Fruit fly (Drosophila melanogaster) whole organism, prepupa: ENCODE data around the gene CG43235.

ENCODE experiments used
- Blimp-1 ChIP-seq: fragments of 200-800 bp; sonication (Bioruptor generic); optimal IDR thresholded peaks from 3 replicates; lab custom pipeline; 2017; ENCODE audit warnings: missing biosample characterization, missing genetic modification characterization, mild to moderate bottlenecking, moderate library complexity, missing genetic modification reagents
- CG10631 ChIP-seq: fragments of 200-800 bp; sonication (Bioruptor generic); optimal IDR thresholded peaks from 2 replicates; lab custom pipeline; 2016; ENCODE audit warnings: missing biosample characterization, missing genetic modification characterization
- CG10669 ChIP-seq: fragments of 200-800 bp; sonication (Bioruptor generic); optimal IDR thresholded peaks from 3 replicates; lab custom pipeline; 2018; ENCODE audit warnings: missing biosample characterization, mild to moderate bottlenecking, missing genetic modification characterization, moderate library complexity
- CG11294 ChIP-seq: fragments of 200-800 bp; sonication (Bioruptor generic); IDR thresholded peaks from 2 replicates; pipeline ENCODE4 v1.3.6; 2022; ENCODE audit warnings: missing biosample characterization, missing genetic modification characterization
- CG11762 ChIP-seq: fragments of 200-800 bp; sonication (Bioruptor generic); optimal IDR thresholded peaks from 3 replicates; lab custom pipeline; 2016; ENCODE audit warnings: missing biosample characterization, missing genetic modification characterization; ENCODE audit not compliant: insufficient read depth
- CG11902 ChIP-seq: fragments of 200-800 bp; sonication (Bioruptor generic); optimal IDR thresholded peaks from 3 replicates; lab custom pipeline; 2016; ENCODE audit warnings: missing biosample characterization, missing genetic modification characterization
- CG1621 ChIP-seq: fragments of 200-800 bp; sonication (Bioruptor generic); optimal IDR thresholded peaks from 3 replicates; lab custom pipeline; 2018; ENCODE audit warnings: missing biosample characterization, mild to moderate bottlenecking, missing genetic modification characterization
- CG3032 ChIP-seq: fragments of 200-800 bp; optimal IDR thresholded peaks from 2 replicates; lab custom pipeline; 2019; ENCODE audit warnings: missing biosample characterization, mild to moderate bottlenecking, missing genetic modification characterization, moderate library complexity
- CG31627 ChIP-seq: fragments of 200-800 bp; sonication (Bioruptor generic); optimal IDR thresholded peaks from 3 replicates; lab custom pipeline; 2016; ENCODE audit warnings: missing biosample characterization, missing genetic modification characterization
- CG3919 ChIP-seq: fragments of 200-800 bp; sonication (Bioruptor generic); optimal IDR thresholded peaks from 3 replicates; lab custom pipeline; 2016; ENCODE audit warnings: missing biosample characterization, missing genetic modification characterization
- CG4318 ChIP-seq: fragments of 200-800 bp; sonication (Bioruptor generic); optimal IDR thresholded peaks from 3 replicates; lab custom pipeline; 2017; ENCODE audit warnings: missing biosample characterization, mild to moderate bottlenecking, missing genetic modification characterization
- CG6163 ChIP-seq: fragments of 200-800 bp; sonication (Bioruptor generic); IDR thresholded peaks from 3 replicates; pipeline ENCODE4 v1.3.6; 2022; ENCODE audit warnings: missing biosample characterization, missing genetic modification characterization
- CG6792 ChIP-seq: fragments of 200-800 bp; sonication (Bioruptor generic); optimal IDR thresholded peaks from 3 replicates; lab custom pipeline; 2016; ENCODE audit warnings: missing biosample characterization, missing genetic modification characterization
- CG6808 ChIP-seq: fragments of 200-800 bp; sonication (Bioruptor generic); optimal IDR thresholded peaks from 3 replicates; lab custom pipeline; 2017; ENCODE audit warnings: missing biosample characterization, missing genetic modification characterization, mild to moderate bottlenecking, moderate library complexity, missing genetic modification reagents
- CG6854 ChIP-seq: fragments of 200-800 bp; sonication (Bioruptor generic); optimal IDR thresholded peaks from 2 replicates; lab custom pipeline; 2017; ENCODE audit warnings: missing biosample characterization, mild to moderate bottlenecking, missing genetic modification characterization
- CG8119 ChIP-seq: fragments of 200-800 bp; sonication (Bioruptor generic); IDR thresholded peaks from 3 replicates; pipeline ENCODE4 v1.3.6; 2022; ENCODE audit warnings: missing biosample characterization, missing genetic modification characterization
- CG8319 ChIP-seq: fragments of 200-800 bp; sonication (Bioruptor generic); optimal IDR thresholded peaks from 3 replicates; lab custom pipeline; 2016; ENCODE audit warnings: missing biosample characterization, missing genetic modification characterization
- Eip78C ChIP-seq: fragments of 200-800 bp; sonication (Bioruptor generic); peaks from one replicate; lab custom pipeline; 2016; ENCODE audit warnings: missing biosample characterization, missing genetic modification characterization
- Eip93F ChIP-seq: fragments of 200-800 bp; sonication (Bioruptor generic); optimal IDR thresholded peaks from 2 replicates; lab custom pipeline; 2016; ENCODE audit warnings: missing biosample characterization, mild to moderate bottlenecking, missing genetic modification characterization
- Ets21C ChIP-seq: fragments of 200-800 bp; sonication (Bioruptor generic); optimal IDR thresholded peaks from 3 replicates; lab custom pipeline; 2016; ENCODE audit warnings: missing biosample characterization, missing genetic modification characterization
- Ets96B ChIP-seq: fragments of 200-800 bp; optimal IDR thresholded peaks from 2 replicates; lab custom pipeline; 2019; ENCODE audit warnings: missing biosample characterization, mild to moderate bottlenecking, missing genetic modification characterization, moderate library complexity
- Gug ChIP-seq: fragments of 200-800 bp; sonication (Bioruptor generic); IDR thresholded peaks from 2 replicates; pipeline ENCODE4 v1.3.6; 2022; ENCODE audit warnings: missing biosample characterization, missing genetic modification characterization
- Hr38 ChIP-seq: sonication (Bioruptor generic); optimal IDR thresholded peaks from 2 replicates; lab custom pipeline; 2016; ENCODE audit warnings: missing biosample characterization, missing genetic modification characterization
- Hr39 ChIP-seq: fragments of 200-800 bp; sonication (Bioruptor generic); optimal IDR thresholded peaks from 2 replicates; lab custom pipeline; 2016; ENCODE audit warnings: missing biosample characterization, missing genetic modification characterization
- Hr4 ChIP-seq: fragments of 200-800 bp; sonication (Bioruptor generic); optimal IDR thresholded peaks from 3 replicates; lab custom pipeline; 2016; ENCODE audit warnings: missing biosample characterization, missing genetic modification characterization
- Lpt ChIP-seq: fragments of 200-800 bp; sonication (Bioruptor generic); optimal IDR thresholded peaks from 3 replicates; lab custom pipeline; 2016; ENCODE audit warnings: missing biosample characterization, missing genetic modification characterization
- Met ChIP-seq: fragments of 200-800 bp; sonication (Bioruptor generic); optimal IDR thresholded peaks from 3 replicates; lab custom pipeline; 2016; ENCODE audit warnings: missing biosample characterization, missing genetic modification characterization
- OdsH ChIP-seq: fragments of 200-800 bp; sonication (Bioruptor generic); optimal IDR thresholded peaks from 3 replicates; lab custom pipeline; 2016; ENCODE audit warnings: missing biosample characterization, missing genetic modification characterization
- Smox ChIP-seq: fragments of 200-800 bp; sonication (Bioruptor generic); optimal IDR thresholded peaks from 3 replicates; lab custom pipeline; 2016; ENCODE audit warnings: missing biosample characterization, missing genetic modification characterization
- Sox102F ChIP-seq: fragments of 200-800 bp; sonication (Bioruptor generic); optimal IDR thresholded peaks from 2 replicates; lab custom pipeline; 2016; ENCODE audit warnings: missing biosample characterization, mild to moderate bottlenecking, missing genetic modification characterization
- Sox15 ChIP-seq: fragments of 200-800 bp; sonication (Bioruptor generic); optimal IDR thresholded peaks from 3 replicates; lab custom pipeline; 2016; ENCODE audit warnings: missing biosample characterization, missing genetic modification characterization
- acj6 ChIP-seq: fragments of 200-800 bp; sonication (Bioruptor generic); optimal IDR thresholded peaks from 3 replicates; lab custom pipeline; 2016; ENCODE audit warnings: missing biosample characterization, missing genetic modification characterization
- cyc ChIP-seq: fragments of 200-800 bp; sonication (Bioruptor generic); optimal IDR thresholded peaks from 3 replicates; lab custom pipeline; 2016; ENCODE audit warnings: missing biosample characterization, missing genetic modification characterization
- dac ChIP-seq: fragments of 200-800 bp; sonication (Bioruptor generic); optimal IDR thresholded peaks from 2 replicates; lab custom pipeline; 2017; ENCODE audit warnings: missing biosample characterization, mild to moderate bottlenecking, missing genetic modification characterization
- eg ChIP-seq: fragments of 200-800 bp; sonication (Bioruptor generic); IDR thresholded peaks from 3 replicates; pipeline ENCODE4 v1.3.6; 2022; ENCODE audit warnings: missing biosample characterization, missing genetic modification characterization
- esn ChIP-seq: fragments of 200-800 bp; sonication (Bioruptor generic); optimal IDR thresholded peaks from 2 replicates; lab custom pipeline; 2016; ENCODE audit warnings: missing biosample characterization, mild to moderate bottlenecking, missing genetic modification characterization, moderate library complexity
- fd59A ChIP-seq: fragments of 200-800 bp; sonication (Bioruptor generic); optimal IDR thresholded peaks from 2 replicates; lab custom pipeline; 2017; ENCODE audit warnings: missing biosample characterization, mild to moderate bottlenecking, missing genetic modification characterization, missing genetic modification reagents
- fd85E ChIP-seq: fragments of 200-800 bp; sonication (Bioruptor generic); optimal IDR thresholded peaks from 3 replicates; lab custom pipeline; 2016; ENCODE audit warnings: missing biosample characterization, missing genetic modification characterization
- lz ChIP-seq: fragments of 200-800 bp; sonication (Bioruptor generic); optimal IDR thresholded peaks from 3 replicates; lab custom pipeline; 2016; ENCODE audit warnings: missing biosample characterization, missing genetic modification characterization
- pdm3 ChIP-seq: fragments of 200-800 bp; sonication (Bioruptor generic); optimal IDR thresholded peaks from 3 replicates; lab custom pipeline; 2016; ENCODE audit warnings: missing biosample characterization, missing genetic modification characterization
- salr ChIP-seq, 2 experiments: fragments of 200-800 bp; sonication (Bioruptor generic); optimal IDR thresholded peaks; 3 replicates each; lab custom pipeline; 2016 to 2018; ENCODE audit warnings: missing biosample characterization in 2 of 2, missing genetic modification characterization in 2 of 2, mild to moderate bottlenecking in 1 of 2
- vri ChIP-seq: fragments of 200-800 bp; sonication (Bioruptor generic); optimal IDR thresholded peaks from 3 replicates; lab custom pipeline; 2016; ENCODE audit warnings: missing biosample characterization, mild to moderate bottlenecking, missing genetic modification characterization

Gene CG43235

DNA sequence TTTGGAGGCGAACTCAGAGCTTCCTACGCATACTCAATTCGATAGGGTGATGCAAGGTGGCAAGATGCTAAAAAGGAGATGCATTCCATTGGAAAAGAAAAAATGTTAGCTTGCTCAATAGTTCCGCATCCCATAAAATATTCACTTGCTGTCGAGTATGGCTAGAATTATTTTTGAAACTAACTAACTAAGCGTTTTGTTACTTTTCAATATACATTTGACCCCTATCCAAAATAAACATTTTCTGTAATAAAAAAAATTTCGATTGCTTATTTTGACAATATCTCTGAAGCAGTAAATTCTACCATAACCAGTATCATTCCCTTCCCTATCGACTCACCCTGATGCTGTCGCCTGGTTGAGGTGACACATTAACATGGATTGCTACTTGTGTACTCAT is 10.7 kb downstream of the CG43235 start (continued):
- TF ChIP-seq Blimp-1 (GFP tag; lab: Kevin White, UChicago), result peak; percentile 31
- peak; percentile 86 for TF ChIP-seq Sox102F (GFP tag; lab: Kevin White, UChicago)
- TF ChIP-seq Ets96B, result no peak
- TF ChIP-seq CG11762 (GFP tag; lab: Kevin White, UChicago), result peak; percentile 76
- peak; percentile 84 for TF ChIP-seq CG10669 (GFP tag; lab: Kevin White, UChicago)
- peak; percentile 84 for TF ChIP-seq Hr39 (GFP tag; lab: Kevin White, UChicago)
- peak; percentile 86 for TF ChIP-seq pdm3 (GFP tag; lab: Kevin White, UChicago)
- TF ChIP-seq CG1621, result peak; percentile 56
- no peak for TF ChIP-seq Hr38 (GFP tag; lab: Kevin White, UChicago)
- no peak for TF ChIP-seq CG6854
- TF ChIP-seq CG6792, result peak; percentile 85
- TF ChIP-seq OdsH, result peak; percentile 83
- peak; percentile 24 for TF ChIP-seq fd85E (GFP tag; lab: Kevin White, UChicago)
- TF ChIP-seq salr (GFP tag; optimal IDR thresholded peaks at IDR 0.05; lab: Kevin White, UChicago), result peak; percentile 7 to 60
- peak; percentile 60; the same call in 2 of the 3 replicates for TF ChIP-seq CG6163 (GFP tag; lab: Robert Waterston, UW)
- TF ChIP-seq acj6 (GFP tag; lab: Kevin White, UChicago), result peak; percentile 80
- peak; percentile 80 for TF ChIP-seq fd59A (GFP tag; lab: Kevin White, UChicago)
- peak; percentile 82 for TF ChIP-seq Sox15 (GFP tag; lab: Kevin White, UChicago)
- TF ChIP-seq Met, result peak; percentile 72
- peak; percentile 47; the same call in 2 of the 3 replicates for TF ChIP-seq eg (GFP tag; lab: Robert Waterston, UW)
- peak; percentile 17 for TF ChIP-seq CG4318 (GFP tag; lab: Kevin White, UChicago)
- peak; percentile 75 for TF ChIP-seq vri (GFP tag; lab: Kevin White, UChicago)
- TF ChIP-seq CG11902, result peak; percentile 59
- peak; percentile 25; the same call in 1 of the 2 replicates for TF ChIP-seq CG11294
- TF ChIP-seq CG10631 (GFP tag; lab: Kevin White, UChicago), result peak; percentile 75
- peak; percentile 63 for TF ChIP-seq cyc (GFP tag; lab: Kevin White, UChicago)
- peak; percentile 87 for TF ChIP-seq CG8319 (GFP tag; lab: Kevin White, UChicago)
- peak; percentile 87 for TF ChIP-seq esn
- peak; percentile 84 for TF ChIP-seq CG3032
- TF ChIP-seq Ets21C, result peak; percentile 72
- TF ChIP-seq CG8119 (GFP tag; lab: Robert Waterston, UW), result peak; percentile 71

- TF ChIP-seq CG3032 (no peak), CG6808 (GFP tag; lab: Kevin White, UChicago) (no peak), fd85E (GFP tag; lab: Kevin White, UChicago) (no peak), dac (GFP tag; lab: Kevin White, UChicago) (no peak), Gug (GFP tag; lab: Robert Waterston, UW) (no peak), Met (no peak), CG3919 (GFP tag; lab: Kevin White, UChicago) (no peak), CG1621 (no peak), Eip78C (GFP tag; lab: Kevin White, UChicago) (no peak), Lpt (GFP tag; lab: Kevin White, UChicago) (no peak), lz (GFP tag; lab: Kevin White, UChicago) (no peak), Hr4 (GFP tag; lab: Kevin White, UChicago) (no peak), Sox102F (GFP tag; lab: Kevin White, UChicago) (no peak), Hr39 (GFP tag; lab: Kevin White, UChicago) (no peak), acj6 (GFP tag; lab: Kevin White, UChicago) (no peak), CG31627 (GFP tag; lab: Kevin White, UChicago) (no peak), Smox (GFP tag; lab: Kevin White, UChicago) (no peak), Eip93F (no peak)
- TF ChIP-seq, all 60 proteins: peak for 0
Measured at dm6 chr2L:7710580-7710979, 17.8 kb downstream of the CG43235 start, which contains the start of gene Ntl. Ntl (plus strand) TSS chr2L:7710880.
